Fruit fly (Drosophila melanogaster): Measurements from ENCODE around the gene CG4842.

Gene CG4842

DNA sequence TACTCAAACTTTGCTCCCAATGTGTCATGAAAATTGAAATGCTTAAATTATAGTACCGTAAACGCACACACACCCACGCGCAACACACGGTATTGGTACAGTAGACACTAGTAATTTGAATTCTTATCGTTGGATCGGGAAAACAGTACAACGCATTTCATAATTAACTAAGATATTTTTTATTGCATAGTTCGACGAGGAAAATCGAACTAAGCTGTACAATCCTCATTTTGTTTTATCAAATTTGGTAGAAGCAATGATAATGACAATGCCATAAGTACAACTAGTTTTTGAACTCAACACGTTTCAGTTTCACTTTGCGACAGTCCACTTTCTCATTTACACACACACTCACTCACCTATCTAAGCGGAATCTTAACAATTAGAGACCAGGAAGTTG lies 12.6 kb downstream of the CG4842 start (continued):
- TF ChIP-seq CG2120 (GFP tag; optimal IDR thresholded peaks at IDR 0.05) (peak; percentile 85), lbe (GFP tag; optimal IDR thresholded peaks at IDR 0.05) (no peak), CG15479 (GFP tag; optimal IDR thresholded peaks at IDR 0.05) (peak; percentile 20), pita (GFP tag; optimal IDR thresholded peaks at IDR 0.05) (no peak), ci (GFP tag; IDR thresholded peaks at IDR 0.05) (0 out of 3 replicates have a peak, but pooled peaks have one; percentile 15), CG31224 (GFP tag; IDR thresholded peaks at IDR 0.05) (peak; percentile 42), psq (GFP tag; optimal IDR thresholded peaks at IDR 0.05) (no peak), sens (GFP tag) (peak; percentile 90), nerfin-1 (tag; optimal IDR thresholded peaks at IDR 0.05) (peak; percentile 49), CG2875 (GFP tag; optimal IDR thresholded peaks at IDR 0.05) (peak; percentile 19), oc (tag; optimal IDR thresholded peaks at IDR 0.05) (no peak), CG7556 (GFP tag; optimal IDR thresholded peaks at IDR 0.05) (peak; percentile 67), nom (GFP tag; optimal IDR thresholded peaks at IDR 0.05) (no peak), tgo (GFP tag; IDR thresholded peaks at IDR 0.05) (peak; percentile 58), ash1 (GFP tag; optimal IDR thresholded peaks at IDR 0.05) (no peak), insv (GFP tag; optimal IDR thresholded peaks at IDR 0.05) (no peak), NfI (GFP tag; optimal IDR thresholded peaks at IDR 0.05) (peak; percentile 69), Hey (tag; optimal IDR thresholded peaks at IDR 0.05) (no peak), zfh1 (GFP tag; IDR thresholded peaks at IDR 0.05) (peak; percentile 62; the same call in 2 of the 3 replicates), MBD-R2 (GFP tag; IDR thresholded peaks at IDR 0.05) (peak; percentile 25; the same call in 1 of the 2 replicates), CG5953 (GFP tag; IDR thresholded peaks at IDR 0.05) (no peak), BEAF-32 (GFP tag; optimal IDR thresholded peaks at IDR 0.05) (no peak), Optix (GFP tag; IDR thresholded peaks at IDR 0.05) (no peak; the same call in 2 of the 3 replicates), CG10274 (GFP tag; optimal IDR thresholded peaks at IDR 0.05) (peak; percentile 45), grn (GFP tag; optimal IDR thresholded peaks at IDR 0.05) (no peak), schlank (tag; optimal IDR thresholded peaks at IDR 0.05) (peak; percentile 61), Mrtf (GFP tag; IDR thresholded peaks at IDR 0.05) (peak; percentile 50; the same call in 1 of the 3 replicates)

DNA sequence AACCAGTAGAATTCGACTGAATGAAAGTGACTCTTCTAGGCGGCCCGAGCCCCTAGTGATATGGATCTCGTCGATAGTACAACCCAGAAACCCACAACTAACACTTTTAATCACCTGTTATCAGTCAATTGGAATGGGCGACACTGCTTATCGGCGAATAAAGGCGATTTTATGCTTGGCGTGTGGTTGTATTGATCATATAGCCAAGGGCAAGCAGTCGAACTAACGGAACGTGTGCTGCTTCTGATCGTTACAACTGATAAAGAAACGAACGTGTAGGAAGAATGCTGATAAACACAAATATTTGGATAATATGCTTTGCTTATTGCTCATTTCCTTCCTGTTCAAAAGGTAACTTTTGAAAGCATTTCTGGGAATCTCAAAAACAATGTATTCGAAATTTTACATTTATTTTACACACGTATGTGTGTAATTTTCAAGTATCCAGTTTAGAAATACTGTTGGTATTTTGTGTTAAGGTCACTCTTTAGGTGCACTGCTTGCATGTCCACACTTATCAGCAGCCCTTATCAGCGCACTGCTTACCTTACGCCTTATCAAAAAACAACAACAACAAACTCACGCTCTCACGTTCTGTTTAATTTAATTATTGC lies 13.1 kb downstream of the CG4842 start, which contains the start of gene Agpat4:
Gene Agpat4, minus strand, starts transcription at position 387 of the 614 bp plus-strand sequence.
- TF ChIP-seq sc (optimal IDR thresholded peaks at IDR 0.05) (no peak), sc (GFP tag; optimal IDR thresholded peaks at IDR 0.05) (no peak), CG2712 (tag; optimal IDR thresholded peaks at IDR 0.05) (peak; percentile 6), CG12155 (GFP tag; optimal IDR thresholded peaks at IDR 0.05) (no peak), Fer1 (GFP tag; optimal IDR thresholded peaks at IDR 0.05) (no peak), CG11085 (GFP tag; IDR thresholded peaks at IDR 0.05) (no peak), sob (GFP tag; IDR thresholded peaks at IDR 0.05) (peak; percentile 4; the same call in 1 of the 2 replicates), pzg (GFP tag; optimal IDR thresholded peaks at IDR 0.05) (peak; percentile 67), ftz-f1 (GFP tag; optimal IDR thresholded peaks at IDR 0.05) (peak; percentile 42), CG4854 (GFP tag; optimal IDR thresholded peaks at IDR 0.05) (no peak), Abd-B (GFP tag; optimal IDR thresholded peaks at IDR 0.05) (peak; percentile 11), Dp (GFP tag; optimal IDR thresholded peaks at IDR 0.05) (peak; percentile 48), YL-1 (GFP tag; optimal IDR thresholded peaks at IDR 0.05) (no peak), CG13624 (GFP tag; optimal IDR thresholded peaks at IDR 0.05) (no peak), insv (GFP tag; optimal IDR thresholded peaks at IDR 0.05) (peak in 1 of 2 experiments; percentile 64), Opbp (GFP tag; IDR thresholded peaks at IDR 0.05; ENCODE audit: partially characterized antibody) (peak; percentile 35; the same call in 1 of the 3 replicates), cg (GFP tag; optimal IDR thresholded peaks at IDR 0.05) (peak; percentile 64), CG16813 (GFP tag; IDR thresholded peaks at IDR 0.05; ENCODE audit: partially characterized antibody) (no peak), CG5180 (GFP tag; optimal IDR thresholded peaks at IDR 0.05) (peak; percentile 66), CG30020 (tag; optimal IDR thresholded peaks at IDR 0.05) (no peak), Deaf1 (tag; optimal IDR thresholded peaks at IDR 0.05) (peak; percentile 67), Atf3 (GFP tag; optimal IDR thresholded peaks at IDR 0.05) (no peak), CG10274 (GFP tag; optimal IDR thresholded peaks at IDR 0.05) (no peak), sens (GFP tag) (peak; percentile 60), Scr (GFP tag; IDR thresholded peaks at IDR 0.05; ENCODE audit: partially characterized antibody) (peak; percentile 32), stwl (tag; optimal IDR thresholded peaks at IDR 0.05) (peak; percentile 74)

Data from whole organism, embryonic.